Worm (Caenorhabditis elegans) whole organism, mixed stage, embryonic: Measurements from ENCODE around the gene E04F6.9.

Experiments used
- ces-1 ChIP-seq: fragments of 150-350 bp; optimal IDR thresholded peaks from 2 replicates; lab custom pipeline; 2014; ENCODE audit warnings: missing biosample characterization, missing genetic modification reagents, missing genetic modification characterization
- lsy-2 ChIP-seq: fragments of 150-350 bp; optimal IDR thresholded peaks from 2 replicates; lab custom pipeline; 2014; ENCODE audit warnings: missing biosample characterization, missing genetic modification characterization
- nhr-12 ChIP-seq: fragments of 150-350 bp; optimal IDR thresholded peaks from 2 replicates; lab custom pipeline; 2014; ENCODE audit warnings: missing biosample characterization, missing genetic modification characterization
- nhr-76 ChIP-seq: sonication (generic microtip); optimal IDR thresholded peaks from 2 replicates; lab custom pipeline; 2017; ENCODE audit warnings: missing biosample characterization, missing genetic modification characterization
- pha-4 ChIP-seq: fragments of 150-350 bp; optimal IDR thresholded peaks from 2 replicates; lab custom pipeline; 2018; ENCODE audit warnings: missing biosample characterization, missing genetic modification reagents, missing genetic modification characterization
- snpc-4 ChIP-seq: fragments of 150-350 bp; optimal IDR thresholded peaks from 2 replicates; lab custom pipeline; 2014; ENCODE audit warnings: missing biosample characterization, missing genetic modification characterization
- unc-39 ChIP-seq: fragments of 150-350 bp; optimal IDR thresholded peaks from 2 replicates; lab custom pipeline; 2014; ENCODE audit warnings: missing biosample characterization, missing genetic modification characterization
- ztf-11 ChIP-seq: fragments of 150-350 bp; optimal IDR thresholded peaks from 2 replicates; lab custom pipeline; 2014; ENCODE audit warnings: missing biosample characterization, missing genetic modification characterization

ce11 chrII:7166768-7167167, 45.2 kb downstream of the E04F6.9 start:
- no peak for TF ChIP-seq ces-1
- TF ChIP-seq nhr-76 (tag; lab: Kevin White, UChicago): no peak
- TF ChIP-seq pha-4 (tag; lab: Kevin White, UChicago): no peak
- TF ChIP-seq snpc-4 (tag; lab: Kevin White, UChicago): no peak
- no peak for TF ChIP-seq ztf-11 (tag; lab: Kevin White, UChicago)
- no peak for TF ChIP-seq nhr-12 (tag; lab: Kevin White, UChicago)
- no peak for TF ChIP-seq lsy-2
- TF ChIP-seq unc-39 (tag; lab: Kevin White, UChicago): no peak
